Worm (Caenorhabditis elegans) whole organism, L3 larva: Measurements from ENCODE around the gene Y46H3A.4.

Experiments
- ZK546.5 ChIP-seq: sonication (generic microtip); optimal IDR thresholded peaks from 2 replicates; lab custom pipeline; 2017; ENCODE audit warnings: missing biosample characterization, missing genetic modification characterization
- elt-2 ChIP-seq: sonication (generic microtip); optimal IDR thresholded peaks from 2 replicates; lab custom pipeline; 2016; ENCODE audit warnings: missing genetic modification reagents, mild to moderate bottlenecking, missing genetic modification characterization, missing compliant biosample characterization
- elt-3 ChIP-seq, 3 experiments: fragments of 150-350 bp in 1 of 3; sonication (generic microtip) in 2 of 3; optimal IDR thresholded peaks; 2 replicates in 2 of 3; 4 replicates in 1 of 3; lab custom pipeline; 2014 to 2017; ENCODE audit warnings: missing biosample characterization in 3 of 3, missing genetic modification characterization in 3 of 3
- nfya-1 ChIP-seq: sonication (generic microtip); optimal IDR thresholded peaks from 2 replicates; lab custom pipeline; 2017; ENCODE audit warnings: missing genetic modification characterization, mild to moderate bottlenecking, missing compliant biosample characterization, antibody characterized with exemption, moderate library complexity; ENCODE audit not compliant: insufficient read depth
- nhr-11 ChIP-seq: fragments of 150-350 bp; optimal IDR thresholded peaks from 2 replicates; lab custom pipeline; 2014; ENCODE audit warnings: missing biosample characterization, missing genetic modification characterization
- nhr-25 ChIP-seq: sonication (generic microtip); optimal IDR thresholded peaks from 2 replicates; lab custom pipeline; 2017; ENCODE audit warnings: missing biosample characterization, missing genetic modification characterization
- nhr-28 ChIP-seq: fragments of 150-350 bp; optimal IDR thresholded peaks from 2 replicates; lab custom pipeline; 2014; ENCODE audit warnings: missing biosample characterization, missing genetic modification characterization
- zag-1 ChIP-seq: fragments of 150-350 bp; optimal IDR thresholded peaks from 2 replicates; lab custom pipeline; 2014; ENCODE audit warnings: missing biosample characterization, missing genetic modification characterization

DNA sequence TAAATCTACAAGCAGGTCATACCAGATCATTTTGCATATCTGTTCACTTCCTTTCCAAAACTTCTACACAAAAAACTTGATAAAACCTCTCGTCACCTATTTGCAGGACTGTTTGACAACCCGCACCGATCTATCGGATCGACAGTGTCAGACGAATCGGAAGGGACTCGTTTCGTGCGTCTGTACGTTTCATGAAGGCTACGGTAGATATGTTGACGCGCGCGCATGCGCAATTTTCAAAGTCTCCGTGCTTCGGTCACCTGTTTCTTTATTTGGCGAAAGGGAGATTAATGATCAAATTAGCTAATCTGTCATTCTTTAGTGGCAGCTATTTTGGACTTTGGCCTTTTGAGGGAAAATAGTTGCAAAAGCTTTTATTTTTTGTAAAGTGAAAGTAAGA, 21.4 kb downstream of the Y46H3A.4 start:
- TF ChIP-seq nhr-28 (tag; lab: Kevin White, UChicago) (no peak), ZK546.5 (no peak), nhr-11 (tag; lab: Kevin White, UChicago) (no peak), elt-2 (tag; lab: Kevin White, UChicago) (no peak), zag-1 (tag; lab: Kevin White, UChicago) (no peak), elt-3 (tag; optimal IDR thresholded peaks at IDR 0.05; lab: Kevin White, UChicago) (peak in 1 of 3 experiments; percentile 16), nfya-1 (tag; lab: Kevin White, UChicago) (peak; percentile 24), nhr-25 (tag; lab: Kevin White, UChicago) (peak; percentile 93)
